Fruit fly (Drosophila melanogaster): ENCODE measurements around the gene CG42544.

The CG42544 gene

DNA sequence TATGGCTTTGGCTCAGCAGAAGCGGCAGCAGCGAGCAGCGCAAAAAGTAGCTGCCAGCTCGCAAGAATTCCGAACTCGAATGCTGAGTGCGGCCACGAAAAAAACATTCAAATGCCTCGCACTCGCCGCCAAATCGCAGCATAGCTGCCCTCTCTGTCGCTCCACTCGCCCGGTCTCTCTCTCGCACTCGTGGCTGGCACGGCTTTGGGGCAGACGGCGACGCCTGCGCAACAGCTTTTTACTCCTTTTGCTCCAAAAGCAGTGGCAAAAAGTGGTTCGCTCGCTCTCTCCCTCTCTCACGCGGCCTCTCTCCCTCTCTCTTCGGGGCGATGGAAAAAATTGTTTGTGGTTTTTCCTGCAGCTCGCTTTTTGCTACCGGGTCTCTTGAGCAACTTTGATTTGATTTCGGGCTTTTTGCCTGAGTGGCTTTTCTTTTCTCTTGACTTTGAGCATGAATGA lies 5.2 kb downstream of the CG42544 start, which contains the start of gene rn (continued):
- no peak for TF ChIP-seq slp2 (GFP tag; optimal IDR thresholded peaks at IDR 0.05)
- TF ChIP-seq CG1024 (GFP tag; IDR thresholded peaks at IDR 0.05) = no peak
- TF ChIP-seq CG1832 (GFP tag; optimal IDR thresholded peaks at IDR 0.05) = peak; percentile 63
- TF ChIP-seq CG14014 (GFP tag; IDR thresholded peaks at IDR 0.05) = no peak
- no peak for TF ChIP-seq salm (tag; optimal IDR thresholded peaks at IDR 0.05)
- TF ChIP-seq CG8478 (optimal IDR thresholded peaks at IDR 0.05) = peak; percentile 37
- no peak for TF ChIP-seq btn (GFP tag; optimal IDR thresholded peaks at IDR 0.05)
- TF ChIP-seq ssp (GFP tag; IDR thresholded peaks at IDR 0.05) = no peak
- TF ChIP-seq Doc3 (GFP tag; IDR thresholded peaks at IDR 0.05; ENCODE audit: partially characterized antibody) = no peak
- no peak for TF ChIP-seq CG18619 (GFP tag; optimal IDR thresholded peaks at IDR 0.05)
- no peak for TF ChIP-seq Dek (tag; optimal IDR thresholded peaks at IDR 0.05)
- no peak for TF ChIP-seq CG32772 (GFP tag; IDR thresholded peaks at IDR 0.05)
- TF ChIP-seq CG11695 (GFP tag; IDR thresholded peaks at IDR 0.05) = no peak
- TF ChIP-seq GATAe (GFP tag; conservative IDR thresholded peaks at IDR 0.05) = no peak
- TF ChIP-seq sug (tag; optimal IDR thresholded peaks at IDR 0.05) = no peak
- TF ChIP-seq CG15269 (tag; optimal IDR thresholded peaks at IDR 0.05) = no peak
- no peak for TF ChIP-seq CG6683 (GFP tag; optimal IDR thresholded peaks at IDR 0.05)
- TF ChIP-seq Neu2 (GFP tag; optimal IDR thresholded peaks at IDR 0.05; ENCODE audit: borderline replicate concordance) = no peak
- TF ChIP-seq ato (GFP tag; IDR thresholded peaks at IDR 0.05; ENCODE audit: partially characterized antibody) = no peak
- no peak for TF ChIP-seq NFAT (GFP tag; IDR thresholded peaks at IDR 0.05)
- no peak for TF ChIP-seq Mes4 (GFP tag; optimal IDR thresholded peaks at IDR 0.05)
- no peak for TF ChIP-seq CoRest (tag; optimal IDR thresholded peaks at IDR 0.05)
- TF ChIP-seq so (GFP tag; IDR thresholded peaks at IDR 0.05) = no peak
- no peak for TF ChIP-seq CG10959 (GFP tag; IDR thresholded peaks at IDR 0.05)
- no peak for TF ChIP-seq pum (GFP tag; optimal IDR thresholded peaks at IDR 0.05)
- TF ChIP-seq CG31224 (GFP tag; IDR thresholded peaks at IDR 0.05) = no peak
- no peak for TF ChIP-seq CG34224 (GFP tag; IDR thresholded peaks at IDR 0.05; ENCODE audit: partially characterized antibody)
- no peak for TF ChIP-seq Sox100B (GFP tag; optimal IDR thresholded peaks at IDR 0.05)
- no peak for TF ChIP-seq bowl (GFP tag; IDR thresholded peaks at IDR 0.05)
- TF ChIP-seq chinmo (GFP tag; IDR thresholded peaks at IDR 0.05; ENCODE audit: partially characterized antibody) = 0 out of 4 replicates have a peak, but pooled peaks have one; percentile 36
- TF ChIP-seq aop (GFP tag; IDR thresholded peaks at IDR 0.05) = no peak
- TF ChIP-seq pita (GFP tag; optimal IDR thresholded peaks at IDR 0.05) = no peak
- TF ChIP-seq nom (GFP tag; optimal IDR thresholded peaks at IDR 0.05) = peak; percentile 51
- no peak for TF ChIP-seq BEAF-32 (GFP tag; optimal IDR thresholded peaks at IDR 0.05)
- TF ChIP-seq HmgZ (tag; optimal IDR thresholded peaks at IDR 0.05) = no peak
- TF ChIP-seq Rx (GFP tag; IDR thresholded peaks at IDR 0.05) = no peak
- TF ChIP-seq CG13287 (GFP tag; IDR thresholded peaks at IDR 0.05; ENCODE audit: partially characterized antibody) = peak; percentile 21; the same call in 1 of the 2 replicates
- TF ChIP-seq MBD-R2 (GFP tag; IDR thresholded peaks at IDR 0.05) = no peak
- no peak for TF ChIP-seq gem (tag; optimal IDR thresholded peaks at IDR 0.05)
- peak; percentile 75 for TF ChIP-seq CG10321 (GFP tag; IDR thresholded peaks at IDR 0.05)
- TF ChIP-seq sqz (GFP tag; optimal IDR thresholded peaks at IDR 0.05) = peak; percentile 20
- no peak for TF ChIP-seq sima (GFP tag; optimal IDR thresholded peaks at IDR 0.05)
- peak; percentile 89 for TF ChIP-seq Nf-YB (GFP tag; optimal IDR thresholded peaks at IDR 0.05)
- no peak for TF ChIP-seq tna (GFP tag; IDR thresholded peaks at IDR 0.05; ENCODE audit: partially characterized antibody)
- TF ChIP-seq nerfin-2 (GFP tag; IDR thresholded peaks at IDR 0.05; ENCODE audit: partially characterized antibody) = no peak
